Worm (Caenorhabditis elegans): Measurements from ENCODE around the gene spig-6.

DNA sequence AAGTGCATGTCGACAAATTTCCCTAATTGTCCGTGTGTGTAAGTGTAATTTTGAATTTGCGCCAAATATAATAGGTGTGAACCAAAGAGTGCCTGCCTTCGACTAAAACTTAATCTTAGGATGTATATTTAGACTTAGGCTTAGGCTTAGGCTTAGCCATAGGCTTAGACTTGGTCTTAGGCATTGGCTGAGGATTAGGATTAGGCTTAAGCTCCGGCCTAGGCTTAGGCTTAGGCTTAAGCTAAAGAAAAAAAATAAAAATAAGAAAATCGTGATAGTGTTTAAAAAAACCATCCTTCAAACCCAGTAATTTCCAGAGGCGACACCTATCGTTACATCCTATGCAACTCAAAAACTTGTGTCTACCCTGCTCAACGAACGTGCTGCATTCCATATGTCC lies 35.2 kb upstream of the spig-6 start:
- TF ChIP-seq F22D6.2 (tag; optimal IDR thresholded peaks at IDR 0.05) (no peak), dox-1 (GFP tag; IDR thresholded peaks at IDR 0.05) (no peak), F10E7.11 (tag; optimal IDR thresholded peaks at IDR 0.05) (no peak), let-526 (GFP tag; IDR thresholded peaks at IDR 0.05) (no peak), xnd-1 (tag; optimal IDR thresholded peaks at IDR 0.05) (no peak), lin-54 (GFP tag; optimal IDR thresholded peaks at IDR 0.05) (no peak), snpc-4 (GFP tag; optimal IDR thresholded peaks at IDR 0.05) (no peak), snpc-4 (tag; optimal IDR thresholded peaks at IDR 0.05) (no peak), madf-3 (GFP tag; IDR thresholded peaks at IDR 0.05) (no peak), ceh-91 (GFP tag; IDR thresholded peaks at IDR 0.05) (no peak)

Measured in whole organism, young adult.